Fruit fly (Drosophila melanogaster): ENCODE results near the gene mGluR.
"Not testable (repeated sequence)": the region's sequence is repeated elsewhere in the genome, so short reads cannot be mapped to it uniquely, and the experiment has no call there.

mGluR gene

dm6 chr4:936036-936869, at the start of gene mGluR:
TSS of gene mGluR (plus strand) at chr4:936819.
- TF ChIP-seq noc (tag; optimal IDR thresholded peaks at IDR 0.05): no peak

dm6 chr4:896134-896533, 40.5 kb upstream of the mGluR start:
- no peak for TF ChIP-seq noc (tag; optimal IDR thresholded peaks at IDR 0.05)

DNA sequence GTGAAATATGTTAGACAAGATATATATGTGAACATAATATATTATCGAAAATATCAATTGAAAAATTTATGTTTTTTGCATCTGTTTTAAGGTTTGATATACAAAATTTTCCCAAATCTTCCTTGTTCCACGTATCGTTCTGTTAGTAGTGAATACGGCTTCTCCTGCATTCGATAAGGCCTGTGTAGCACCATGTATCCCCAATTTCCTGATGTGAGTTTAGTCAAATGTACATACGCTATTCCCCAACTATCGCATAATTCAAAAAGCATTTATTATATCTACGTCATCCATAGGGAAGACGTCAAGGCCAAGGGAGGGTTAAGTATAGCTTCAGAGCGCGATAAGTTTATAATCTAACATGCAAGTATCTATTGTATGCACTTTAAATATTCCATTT, 32.0 kb upstream of the mGluR start:
- no peak for TF ChIP-seq noc (tag; optimal IDR thresholded peaks at IDR 0.05)

dm6 chr4:909134-909533, 27.5 kb upstream of the mGluR start:
- TF ChIP-seq noc (tag; optimal IDR thresholded peaks at IDR 0.05): no peak

DNA sequence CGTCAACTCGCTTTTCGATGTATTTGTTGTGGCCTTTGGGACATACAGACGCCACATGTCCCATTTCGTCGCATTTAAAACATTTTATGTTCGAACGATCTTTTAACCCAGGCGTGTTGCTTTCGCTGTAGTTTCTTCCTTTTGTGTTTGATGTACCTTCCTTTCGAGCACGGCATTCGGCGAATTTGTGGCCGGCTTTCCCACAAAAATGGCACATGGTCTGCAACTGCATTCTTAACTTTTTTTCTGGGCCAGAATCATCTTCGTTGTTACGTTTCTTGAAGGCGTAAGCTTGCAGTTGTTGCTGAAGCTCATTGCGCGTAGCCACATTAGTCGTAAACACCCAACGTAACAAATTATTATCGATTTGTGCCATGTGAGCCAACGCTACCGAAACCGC, 24.4 kb upstream of the mGluR start, which contains the start of gene unc-13:
unc-13 (minus strand) TSS at position 101 of the 400 bp plus-strand sequence.
- TF ChIP-seq noc (tag; optimal IDR thresholded peaks at IDR 0.05): not testable (repeated sequence)

DNA sequence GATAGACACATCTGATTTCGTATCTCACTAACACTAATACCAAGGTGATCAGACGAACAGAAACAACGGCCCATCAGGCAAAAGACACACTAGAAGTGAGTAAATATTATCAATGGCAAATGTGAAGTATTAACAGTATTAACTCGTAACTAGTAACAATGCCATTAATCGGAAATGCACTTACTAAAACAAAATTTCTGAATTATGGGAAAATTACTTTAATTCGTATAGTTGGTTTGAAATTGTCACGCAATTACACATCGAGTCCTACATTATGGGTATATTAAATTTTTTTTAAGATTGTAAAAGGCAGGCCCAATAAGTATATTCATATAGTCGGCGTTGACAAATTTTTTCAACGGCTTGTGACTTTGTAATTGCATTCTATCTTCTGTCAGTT, 14.0 kb upstream of the mGluR start:
- no peak for TF ChIP-seq noc (tag; optimal IDR thresholded peaks at IDR 0.05)

DNA sequence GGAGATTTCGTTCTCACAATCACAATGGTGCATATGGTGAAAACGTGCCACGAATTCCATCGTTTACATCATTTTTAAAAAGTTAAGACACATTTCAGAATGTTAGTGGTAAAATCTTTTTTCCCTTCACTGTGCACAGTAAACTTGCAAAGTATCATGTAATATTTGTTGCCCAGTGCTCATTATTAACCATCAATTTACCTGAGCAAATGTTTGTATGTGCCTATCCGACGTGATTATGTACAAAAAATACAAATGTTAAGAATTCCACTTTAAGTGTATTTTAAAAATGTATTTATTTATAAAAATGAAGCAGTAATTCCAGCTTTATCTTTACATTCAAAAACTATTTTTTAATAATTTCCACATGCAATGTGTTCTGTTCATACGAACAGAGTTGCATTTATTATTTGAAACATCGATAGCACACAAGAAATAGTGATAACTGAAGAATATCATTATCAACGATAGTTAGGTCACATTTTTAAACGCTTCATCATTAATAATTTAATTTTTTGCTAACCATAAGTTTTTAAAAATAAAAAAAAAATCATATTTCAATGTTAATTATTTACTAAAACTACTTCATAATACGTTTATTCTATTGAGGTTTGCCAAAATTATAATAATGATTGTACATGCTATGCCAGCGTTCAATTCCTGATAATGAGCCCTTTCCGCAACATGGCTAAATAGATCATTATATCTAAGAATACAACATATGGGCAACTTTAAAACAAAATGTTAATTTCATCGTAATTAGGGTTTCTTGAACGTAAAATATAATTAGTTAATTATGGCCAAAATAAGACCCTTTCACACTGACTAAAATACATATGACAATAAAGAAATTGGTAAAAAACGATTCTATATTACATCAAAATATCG, 6.1 kb upstream of the mGluR start, which contains the start of gene eIF4G1:
eIF4G1 (minus strand) TSS at position 405 of the 888 bp plus-strand sequence.
- no peak for TF ChIP-seq noc (tag; optimal IDR thresholded peaks at IDR 0.05)

DNA sequence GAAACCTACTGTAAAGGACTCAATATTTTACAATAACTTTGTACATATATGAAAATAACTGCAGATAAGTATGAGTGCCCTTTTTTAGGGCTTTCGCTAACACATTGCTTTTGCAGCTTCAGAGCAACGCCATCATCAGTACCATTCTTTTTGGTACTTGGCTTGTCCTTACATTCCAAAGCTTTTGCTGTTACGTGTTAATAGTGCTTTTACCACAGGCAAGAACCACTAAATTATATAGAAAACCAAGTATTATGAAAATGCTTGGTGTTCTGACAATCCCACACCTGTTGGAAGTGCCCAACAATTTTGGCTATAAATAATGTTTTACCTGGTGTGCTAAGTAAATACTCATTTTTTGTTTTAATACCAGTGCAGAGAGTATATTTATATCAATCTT, 500 bp downstream of the mGluR start:
- TF ChIP-seq noc (tag; optimal IDR thresholded peaks at IDR 0.05): no peak

DNA sequence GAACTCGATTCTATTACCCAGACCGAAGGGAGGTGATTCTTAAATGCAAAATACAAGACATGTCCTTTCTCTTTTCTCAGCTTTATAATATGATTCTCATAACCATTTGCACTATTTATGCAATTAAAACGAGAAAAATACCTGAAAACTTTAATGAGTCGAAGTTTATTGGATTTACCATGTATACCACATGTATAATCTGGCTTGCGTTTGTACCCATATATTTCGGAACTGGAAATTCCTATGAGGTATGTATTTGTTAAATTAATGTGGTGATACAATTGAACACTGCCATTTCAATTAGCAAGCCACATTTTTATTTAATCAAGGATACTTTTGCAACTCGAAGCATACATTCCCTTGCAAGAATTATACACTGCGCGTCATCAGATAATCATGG, 7.7 kb downstream of the mGluR start:
- TF ChIP-seq noc (tag; optimal IDR thresholded peaks at IDR 0.05): no peak

- no peak for TF ChIP-seq noc (tag; optimal IDR thresholded peaks at IDR 0.05)
Observed at dm6 chr4:946197-946596, 9.6 kb downstream of the mGluR start.

dm6 chr4:949313-949712, 12.7 kb downstream of the mGluR start:
- no peak for TF ChIP-seq noc (tag; optimal IDR thresholded peaks at IDR 0.05)

DNA sequence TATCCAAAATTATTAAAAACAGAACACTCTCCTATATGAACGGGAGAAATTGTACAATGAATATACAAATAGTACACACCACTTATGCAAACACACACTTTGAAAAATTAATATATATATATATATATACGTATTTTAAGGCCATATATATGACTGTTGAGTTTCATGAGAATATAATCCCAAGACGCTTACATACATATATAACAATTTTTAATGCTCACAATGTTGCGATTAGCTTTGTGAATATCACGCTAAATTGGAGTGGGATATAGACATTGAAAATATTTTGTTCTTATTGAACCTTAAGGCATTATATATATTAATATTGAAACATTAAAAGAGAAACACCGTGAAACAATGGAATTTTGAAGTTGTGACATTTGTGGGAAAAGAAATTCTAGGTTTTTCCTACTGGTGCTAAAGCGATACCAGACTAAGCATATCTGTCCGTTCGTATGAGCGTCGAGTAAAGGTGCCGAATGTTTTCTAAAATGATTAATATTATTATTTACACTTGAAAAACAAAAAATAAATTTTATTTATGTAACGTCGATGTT, 21.6 kb downstream of the mGluR start, which contains the start of gene 4E-T:
4E-T (minus strand) TSS at position 300 of the 557 bp plus-strand sequence.
- no peak for TF ChIP-seq noc (tag; optimal IDR thresholded peaks at IDR 0.05)

dm6 chr4:959110-959920, 22.7 kb downstream of the mGluR start:
- TF ChIP-seq noc (tag; optimal IDR thresholded peaks at IDR 0.05): no peak

- TF ChIP-seq noc (tag; optimal IDR thresholded peaks at IDR 0.05): no peak
Observed at dm6 chr4:959921-960536, 23.4 kb downstream of the mGluR start.

DNA sequence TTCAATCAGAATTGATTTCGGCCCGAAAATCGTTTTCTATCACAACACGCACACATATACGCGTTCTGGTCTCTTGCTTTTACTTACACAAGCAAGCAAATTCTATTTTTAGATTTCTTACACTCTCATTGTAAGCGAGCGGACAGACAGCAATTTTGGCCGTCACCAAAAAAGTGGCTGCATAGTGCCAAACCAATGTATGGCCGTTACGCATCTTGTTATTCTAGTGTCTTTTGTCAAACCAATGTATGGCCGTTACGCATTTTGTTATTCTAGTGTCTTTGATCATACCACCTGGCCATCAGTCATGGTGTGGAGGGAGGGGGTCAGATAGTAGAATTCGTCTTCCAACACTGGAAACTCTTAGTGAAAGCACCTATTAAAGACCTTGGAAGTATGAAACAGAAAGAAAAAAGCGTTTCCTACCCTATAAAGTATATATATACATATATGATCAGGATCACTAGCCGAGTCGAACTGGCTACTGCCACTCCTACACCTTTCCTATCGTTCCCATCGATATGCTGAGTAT, 24.5 kb downstream of the mGluR start:
- TF ChIP-seq noc (tag; optimal IDR thresholded peaks at IDR 0.05): no peak
